Worm (Caenorhabditis elegans): ENCODE measurements around the gene sre-18.

- TF ChIP-seq ztf-29 (GFP tag; IDR thresholded peaks at IDR 0.05) (no peak), ref-1 (GFP tag; conservative IDR thresholded peaks at IDR 0.05) (no peak)
These were observed 9.3 kb upstream of the sre-18 start, which contains the start of gene sre-19 for ce11 chrIV:12238851-12239250.
